Fruit fly (Drosophila melanogaster): ENCODE measurements around the gene CG3534.

DNA sequence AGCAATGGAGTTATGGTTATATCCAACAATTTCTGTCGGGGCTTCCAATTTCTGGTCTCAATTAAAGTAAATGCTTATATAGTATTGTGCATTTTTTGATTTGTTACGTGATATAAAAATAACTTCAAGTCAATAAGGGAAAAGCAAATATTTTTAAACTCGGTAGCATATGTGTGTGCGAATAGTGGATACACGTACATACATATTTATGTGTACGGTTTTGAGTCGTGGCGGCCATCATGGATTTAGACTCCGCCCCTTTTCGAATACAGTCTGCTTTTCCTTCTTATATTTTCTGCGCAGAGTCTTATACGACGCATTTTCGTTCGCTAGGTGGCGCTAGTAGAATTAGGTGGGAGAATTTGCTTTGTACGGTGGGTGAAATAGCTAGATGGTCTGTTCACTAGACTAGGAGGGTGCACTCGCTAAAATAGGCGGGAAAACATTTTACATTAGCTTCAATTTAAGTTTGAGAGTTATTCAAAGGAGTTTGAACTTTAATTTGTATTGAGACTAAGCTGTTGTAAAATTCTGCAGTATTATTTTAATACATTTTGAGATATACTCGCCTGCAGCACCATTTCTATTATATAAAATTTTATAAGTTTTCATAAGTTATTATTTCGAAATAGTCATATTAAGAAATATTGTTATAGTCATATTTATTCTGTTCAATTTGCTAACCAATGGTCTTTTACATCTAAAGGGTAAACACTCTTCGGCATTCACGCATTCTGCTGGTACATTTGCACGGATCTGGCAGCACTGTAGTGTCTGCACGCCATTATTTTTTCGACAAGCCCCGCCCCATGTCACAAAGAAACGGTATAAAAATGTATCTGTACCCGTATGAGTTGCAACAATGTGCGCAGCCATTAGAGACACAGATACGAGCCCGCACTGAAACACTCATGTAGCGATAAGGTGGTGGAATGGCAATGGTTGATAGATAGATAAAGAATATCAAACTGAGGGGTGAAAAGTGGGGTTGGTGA, 26.6 kb upstream of the CG3534 start:
- no peak for TF ChIP-seq Rel (GFP tag; optimal IDR thresholded peaks at IDR 0.05)
- no peak for TF ChIP-seq Rel (tag; optimal IDR thresholded peaks at IDR 0.05)
- no peak for TF ChIP-seq GATAd (GFP tag; optimal IDR thresholded peaks at IDR 0.05)
- TF ChIP-seq Myc (optimal IDR thresholded peaks at IDR 0.05): peak; percentile 93
- no peak for TF ChIP-seq br (GFP tag; optimal IDR thresholded peaks at IDR 0.05)
- TF ChIP-seq fru (GFP tag; optimal IDR thresholded peaks at IDR 0.05): no peak

All from whole organism, wandering third instar larva.